Fruit fly (Drosophila melanogaster) whole organism, embryonic: Measurements from ENCODE around the gene CG7536.

Source experiments
- B-H1 ChIP-seq: fragments of 200-800 bp; sonication (Bioruptor generic); IDR thresholded peaks from 3 replicates; pipeline ENCODE4 v1.3.6; 2022; ENCODE audit warnings: missing biosample characterization, missing genetic modification characterization
- CG10209 ChIP-seq: fragments of 200-800 bp; sonication (Bioruptor generic); optimal IDR thresholded peaks from 3 replicates; lab custom pipeline; 2017; ENCODE audit warnings: missing biosample characterization, mild to moderate bottlenecking, missing genetic modification characterization, missing genetic modification reagents
- CG10267 ChIP-seq: fragments of 200-800 bp; sonication (Bioruptor generic); optimal IDR thresholded peaks from 2 replicates; lab custom pipeline; 2018; ENCODE audit warnings: missing biosample characterization, mild to moderate bottlenecking, missing genetic modification characterization, moderate library complexity
- CG10274 ChIP-seq: fragments of 200-800 bp; sonication (Bioruptor generic); optimal IDR thresholded peaks from 3 replicates; lab custom pipeline; 2017; ENCODE audit warnings: missing biosample characterization, mild to moderate bottlenecking, missing genetic modification characterization
- CG11247 ChIP-seq: fragments of 200-800 bp; sonication (Bioruptor generic); IDR thresholded peaks from 2 replicates; pipeline ENCODE4 v1.3.6; 2022; ENCODE audit warnings: missing biosample characterization, missing genetic modification characterization
- CG11504 ChIP-seq: fragments of 200-800 bp; sonication (Bioruptor generic); optimal IDR thresholded peaks from 3 replicates; lab custom pipeline; 2019; ENCODE audit warnings: missing biosample characterization, mild to moderate bottlenecking, missing genetic modification characterization, moderate library complexity
- CG11723 ChIP-seq: fragments of 200-800 bp; sonication (Bioruptor generic); optimal IDR thresholded peaks from 2 replicates; lab custom pipeline; 2017; ENCODE audit warnings: missing biosample characterization, mild to moderate bottlenecking, missing genetic modification characterization
- CG1233 ChIP-seq: fragments of 200-800 bp; sonication (Bioruptor generic); optimal IDR thresholded peaks from 4 replicates; lab custom pipeline; 2018; ENCODE audit warnings: missing biosample characterization, mild to moderate bottlenecking, missing genetic modification characterization
- CG12942 ChIP-seq: fragments of 200-800 bp; sonication (Bioruptor generic); optimal IDR thresholded peaks from 3 replicates; lab custom pipeline; 2016; ENCODE audit warnings: missing biosample characterization, missing genetic modification characterization
- CG13624 ChIP-seq: fragments of 200-800 bp; sonication (Bioruptor generic); optimal IDR thresholded peaks from 2 replicates; lab custom pipeline; 2016; ENCODE audit warnings: missing biosample characterization, missing genetic modification characterization
- CG14014 ChIP-seq: fragments of 200-800 bp; sonication (Bioruptor generic); IDR thresholded peaks from 2 replicates; pipeline ENCODE4 v1.3.6; 2022; ENCODE audit warnings: missing biosample characterization, missing genetic modification characterization
- CG15479 ChIP-seq: fragments of 200-800 bp; sonication (Bioruptor generic); optimal IDR thresholded peaks from 3 replicates; lab custom pipeline; 2019; ENCODE audit warnings: missing biosample characterization, mild to moderate bottlenecking, missing genetic modification characterization, moderate library complexity
- CG1602 ChIP-seq: fragments of 200-800 bp; sonication (Bioruptor generic); optimal IDR thresholded peaks from 3 replicates; lab custom pipeline; 2016; ENCODE audit warnings: missing biosample characterization, missing genetic modification characterization
- CG31365 ChIP-seq: fragments of 200-800 bp; sonication (Bioruptor generic); optimal IDR thresholded peaks from 2 replicates; lab custom pipeline; 2018; ENCODE audit warnings: missing biosample characterization, mild to moderate bottlenecking, missing genetic modification characterization
- CG32767 ChIP-seq: fragments of 200-800 bp; sonication (Bioruptor generic); IDR thresholded peaks from 2 replicates; pipeline ENCODE4 v1.3.6; 2022; ENCODE audit warnings: missing biosample characterization, missing genetic modification characterization
- CG4360 ChIP-seq: fragments of 200-800 bp; sonication (Bioruptor generic); IDR thresholded peaks from 2 replicates; pipeline ENCODE4 v1.3.6; 2022; ENCODE audit warnings: missing biosample characterization, missing genetic modification characterization
- CG6175 ChIP-seq: fragments of 200-800 bp; sonication (Bioruptor generic); IDR thresholded peaks from 3 replicates; pipeline ENCODE4 v1.3.6; 2022; ENCODE audit warnings: missing biosample characterization, missing genetic modification characterization
- CG6272 ChIP-seq: fragments of 200-800 bp; sonication (Bioruptor generic); IDR thresholded peaks from 2 replicates; pipeline ENCODE4 v1.3.6; 2022; ENCODE audit warnings: missing biosample characterization, missing genetic modification characterization
- CG7928 ChIP-seq: fragments of 200-800 bp; sonication (Bioruptor generic); optimal IDR thresholded peaks from 2 replicates; lab custom pipeline; 2017; ENCODE audit warnings: missing biosample characterization, mild to moderate bottlenecking, missing genetic modification characterization
- CG9727 ChIP-seq: fragments of 200-800 bp; sonication (Bioruptor generic); optimal IDR thresholded peaks from 3 replicates; lab custom pipeline; 2017; ENCODE audit warnings: missing biosample characterization, mild to moderate bottlenecking, missing genetic modification characterization
- CTCF ChIP-seq: fragments of 200-800 bp; sonication (Bioruptor generic); optimal IDR thresholded peaks from 2 replicates; lab custom pipeline; 2017; ENCODE audit warnings: missing biosample characterization, mild to moderate bottlenecking, missing genetic modification characterization, moderate library complexity
- Dip3 ChIP-seq: fragments of 200-800 bp; sonication (Bioruptor generic); optimal IDR thresholded peaks from 3 replicates; lab custom pipeline; 2016; ENCODE audit warnings: missing biosample characterization, missing genetic modification characterization
- Dref ChIP-seq: fragments of 200-800 bp; sonication (Bioruptor generic); IDR thresholded peaks from 2 replicates; pipeline ENCODE4 v1.3.6; 2022; ENCODE audit warnings: missing biosample characterization, missing genetic modification characterization
- E2f1 ChIP-seq: fragments of 200-800 bp; sonication (Bioruptor generic); IDR thresholded peaks from 2 replicates; pipeline ENCODE4 v1.3.6; 2022; ENCODE audit warnings: missing biosample characterization, missing genetic modification characterization
- Elba2 ChIP-seq: fragments of 200-800 bp; sonication (Bioruptor generic); optimal IDR thresholded peaks from 3 replicates; lab custom pipeline; 2016; ENCODE audit warnings: missing biosample characterization, missing genetic modification characterization
- HLH54F ChIP-seq: fragments of 200-800 bp; sonication (Bioruptor generic); optimal IDR thresholded peaks from 3 replicates; lab custom pipeline; 2016; ENCODE audit warnings: missing biosample characterization, missing genetic modification characterization
- Hand ChIP-seq: fragments of 200-800 bp; sonication (Bioruptor generic); optimal IDR thresholded peaks from 2 replicates; lab custom pipeline; 2017; ENCODE audit warnings: mild to moderate bottlenecking, missing biosample characterization, missing genetic modification reagents, missing genetic modification characterization
- Hr39 ChIP-seq: fragments of >200 bp; optimal IDR thresholded peaks from 2 replicates; lab custom pipeline; 2017
- Hsf ChIP-seq: fragments of 200-800 bp; sonication (Bioruptor generic); optimal IDR thresholded peaks from 3 replicates; lab custom pipeline; 2016; ENCODE audit warnings: missing biosample characterization, missing genetic modification characterization
- Kr ChIP-seq: fragments of 200-800 bp; sonication (Bioruptor generic); optimal IDR thresholded peaks from 2 replicates; lab custom pipeline; 2017; ENCODE audit warnings: missing biosample characterization, mild to moderate bottlenecking, missing genetic modification characterization
- Mad ChIP-seq: fragments of 200-800 bp; sonication (Bioruptor generic); optimal IDR thresholded peaks from 2 replicates; lab custom pipeline; 2016; ENCODE audit warnings: missing biosample characterization, missing genetic modification characterization
- Myb ChIP-seq: fragments of 200-800 bp; sonication (Bioruptor generic); optimal IDR thresholded peaks from 2 replicates; lab custom pipeline; 2016; ENCODE audit warnings: missing biosample characterization, missing genetic modification characterization
- NFAT ChIP-seq: fragments of 200-800 bp; sonication (Bioruptor generic); IDR thresholded peaks from 2 replicates; pipeline ENCODE4 v1.3.6; 2022; ENCODE audit warnings: missing biosample characterization, missing genetic modification characterization
- Oaz ChIP-seq: fragments of 200-800 bp; sonication (Bioruptor generic); IDR thresholded peaks from 2 replicates; pipeline ENCODE4 v1.3.6; 2022; ENCODE audit warnings: missing biosample characterization, missing genetic modification characterization
- Ssrp ChIP-seq: fragments of 200-800 bp; sonication (Bioruptor generic); optimal IDR thresholded peaks from 2 replicates; lab custom pipeline; 2018; ENCODE audit warnings: missing biosample characterization, mild to moderate bottlenecking, missing genetic modification characterization, moderate library complexity
- Stat92E ChIP-seq, 3 experiments: fragments of >200 bp in 2 of 3; fragments of 200-800 bp in 1 of 3; sonication (Bioruptor generic) in 1 of 3; optimal IDR thresholded peaks; 2 replicates each; lab custom pipeline; 2017 to 2019; ENCODE audit warnings: missing biosample characterization in 3 of 3, missing genetic modification characterization in 3 of 3, mild to moderate bottlenecking in 1 of 3, moderate library complexity in 1 of 3
- Taf1 ChIP-seq: fragments of 200-800 bp; sonication (Bioruptor generic); IDR thresholded peaks from 2 replicates; pipeline ENCODE4 v1.3.6; 2022; ENCODE audit warnings: missing biosample characterization, missing genetic modification characterization
- ab ChIP-seq: fragments of 200-800 bp; sonication (Bioruptor generic); optimal IDR thresholded peaks from 2 replicates; lab custom pipeline; 2016; ENCODE audit warnings: missing biosample characterization, missing genetic modification characterization
- ap ChIP-seq: fragments of 200-800 bp; sonication (Bioruptor generic); IDR thresholded peaks from 2 replicates; pipeline ENCODE4 v1.3.6; 2022; ENCODE audit warnings: missing biosample characterization, missing genetic modification characterization
- ash1 ChIP-seq: fragments of 200-800 bp; sonication (Bioruptor generic); optimal IDR thresholded peaks from 2 replicates; lab custom pipeline; 2018; ENCODE audit warnings: missing biosample characterization, mild to moderate bottlenecking, missing genetic modification characterization
- bsh ChIP-seq, 2 experiments: fragments of 200-800 bp; sonication (Bioruptor generic); optimal IDR thresholded peaks; 2 replicates each; lab custom pipeline; 2017 to 2018; ENCODE audit warnings: mild to moderate bottlenecking in 2 of 2, missing biosample characterization in 2 of 2, missing genetic modification characterization in 2 of 2, moderate library complexity in 1 of 2
- cg ChIP-seq: fragments of 200-800 bp; sonication (Bioruptor generic); optimal IDR thresholded peaks from 3 replicates; lab custom pipeline; 2019; ENCODE audit warnings: missing biosample characterization, mild to moderate bottlenecking, missing genetic modification characterization, moderate library complexity
- klu ChIP-seq: fragments of 200-800 bp; sonication (Bioruptor generic); IDR thresholded peaks from 2 replicates; pipeline ENCODE4 v1.3.6; 2022; ENCODE audit warnings: missing biosample characterization, missing genetic modification characterization
- knrl ChIP-seq: fragments of 200-800 bp; sonication (Bioruptor generic); IDR thresholded peaks from 3 replicates; pipeline ENCODE4 v1.3.6; 2022; ENCODE audit warnings: missing biosample characterization, missing genetic modification characterization; ENCODE audit not compliant: partially characterized antibody
- luna ChIP-seq: fragments of 200-800 bp; sonication (Bioruptor generic); optimal IDR thresholded peaks from 2 replicates; lab custom pipeline; 2016; ENCODE audit warnings: missing biosample characterization, missing genetic modification characterization
- mirr ChIP-seq: fragments of 200-800 bp; sonication (Bioruptor generic); optimal IDR thresholded peaks from 3 replicates; lab custom pipeline; 2018; ENCODE audit warnings: missing biosample characterization, mild to moderate bottlenecking, missing genetic modification characterization
- org-1 ChIP-seq: fragments of 200-800 bp; sonication (Bioruptor generic); optimal IDR thresholded peaks from 2 replicates; lab custom pipeline; 2017; ENCODE audit warnings: missing biosample characterization, missing genetic modification characterization
- ranshi ChIP-seq: fragments of 200-800 bp; sonication (Bioruptor generic); IDR thresholded peaks from 2 replicates; pipeline ENCODE4 v1.3.6; 2022; ENCODE audit warnings: missing biosample characterization, missing genetic modification characterization
- trem ChIP-seq: fragments of 200-800 bp; optimal IDR thresholded peaks from 3 replicates; lab custom pipeline; 2019; ENCODE audit warnings: missing biosample characterization, mild to moderate bottlenecking, missing genetic modification characterization, moderate library complexity
- tup ChIP-seq: fragments of 200-800 bp; sonication (Bioruptor generic); optimal IDR thresholded peaks from 2 replicates; lab custom pipeline; 2016; ENCODE audit warnings: missing biosample characterization, mild to moderate bottlenecking, missing genetic modification characterization, moderate library complexity
- unc-4 ChIP-seq: fragments of 200-800 bp; sonication (Bioruptor generic); IDR thresholded peaks from 2 replicates; pipeline ENCODE4 v1.3.6; 2022; ENCODE audit warnings: missing biosample characterization, missing genetic modification characterization; ENCODE audit not compliant: partially characterized antibody
- zen2 ChIP-seq: fragments of 200-800 bp; sonication (Bioruptor generic); IDR thresholded peaks from 3 replicates; pipeline ENCODE4 v1.3.6; 2022; ENCODE audit warnings: missing biosample characterization, missing genetic modification characterization; ENCODE audit not compliant: partially characterized antibody

Gene CG7536

DNA sequence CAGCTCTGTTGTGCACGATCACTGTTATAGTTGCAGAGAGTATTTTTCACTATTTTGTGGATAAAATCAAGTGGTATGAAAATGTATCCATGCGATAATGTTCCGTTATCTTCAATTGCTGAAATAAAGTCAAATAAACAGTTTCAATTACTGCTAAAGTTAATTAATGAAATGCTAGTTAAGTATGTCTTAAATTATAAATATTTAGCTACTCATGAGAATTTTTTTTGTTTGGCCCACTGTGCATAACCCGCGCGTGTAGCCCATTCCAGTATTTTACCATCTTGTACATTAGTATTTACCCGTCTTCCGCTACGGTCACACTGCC, 2.9 kb downstream of the CG7536 start, which contains the start of gene Ada3 (continued):
- TF ChIP-seq tup (peak; percentile 53), E2f1 (peak; percentile 47; the same call in 1 of the 2 replicates), cg (GFP tag; lab: Kevin White, UChicago) (no peak), ap (GFP tag; lab: Robert Waterston, UW) (0 out of 2 replicates have a peak, but pooled peaks have one; percentile 4), Mad (GFP tag; lab: Kevin White, UChicago) (peak; percentile 54), Kr (no peak), Hand (GFP tag; lab: Kevin White, UChicago) (peak; percentile 36), Dref (GFP tag; lab: Robert Waterston, UW) (no peak), CG4360 (GFP tag; lab: Robert Waterston, UW) (no peak), Stat92E (GFP tag; optimal IDR thresholded peaks at IDR 0.05; lab: Kevin White, UChicago) (no peak), mirr (peak; percentile 13), org-1 (peak; percentile 53), CG1233 (GFP tag; lab: Kevin White, UChicago) (peak; percentile 62), klu (GFP tag; lab: Robert Waterston, UW) (peak; percentile 51), CG6272 (GFP tag; lab: Robert Waterston, UW) (peak; percentile 42), zen2 (GFP tag; lab: Robert Waterston, UW) (no peak), ab (peak; percentile 22), CG12942 (GFP tag; lab: Kevin White, UChicago) (peak; percentile 66), HLH54F (GFP tag; lab: Kevin White, UChicago) (peak; percentile 75), CG31365 (tag; lab: Kevin White, UChicago) (no peak), trem (peak; percentile 67), Elba2 (GFP tag; lab: Kevin White, UChicago) (peak; percentile 36), Hr39 (no peak), CG15479 (GFP tag; lab: Kevin White, UChicago) (no peak), CG7928 (GFP tag; lab: Kevin White, UChicago) (peak; percentile 21), CG32767 (GFP tag; lab: Robert Waterston, UW) (no peak), Dip3 (GFP tag; lab: Kevin White, UChicago) (peak; percentile 83), Myb (peak; percentile 45), CG10274 (GFP tag; lab: Kevin White, UChicago) (peak; percentile 28), ranshi (GFP tag; lab: Robert Waterston, UW) (peak; percentile 43; the same call in 1 of the 2 replicates), knrl (GFP tag; lab: Robert Waterston, UW) (no peak), luna (GFP tag; lab: Kevin White, UChicago) (no peak), CG10267 (tag; lab: Kevin White, UChicago) (peak; percentile 93), Taf1 (GFP tag; lab: Robert Waterston, UW) (peak; percentile 60), CG11504 (peak; percentile 76), Ssrp (tag; lab: Kevin White, UChicago) (peak; percentile 69), CG14014 (peak; percentile 69), CG10209 (GFP tag; lab: Kevin White, UChicago) (peak; percentile 75), CG13624 (GFP tag; lab: Kevin White, UChicago) (peak; percentile 89), CTCF (GFP tag; lab: Kevin White, UChicago) (no peak), CG11247 (GFP tag; lab: Robert Waterston, UW) (peak; percentile 53; the same call in 1 of the 2 replicates), unc-4 (no peak), NFAT (GFP tag; lab: Robert Waterston, UW) (peak; percentile 75), bsh (GFP tag; optimal IDR thresholded peaks at IDR 0.05; lab: Kevin White, UChicago) (peak in 1 of 2 experiments; percentile 64), CG11723 (GFP tag; lab: Kevin White, UChicago) (peak; percentile 50), CG6175 (GFP tag; lab: Robert Waterston, UW) (0 out of 3 replicates have a peak, but pooled peaks have one; percentile 31), Hsf (GFP tag; lab: Kevin White, UChicago) (peak; percentile 87), Oaz (peak; percentile 57), CG1602 (GFP tag; lab: Kevin White, UChicago) (peak; percentile 67), ash1 (GFP tag; lab: Kevin White, UChicago) (no peak), CG9727 (GFP tag; lab: Kevin White, UChicago) (peak; percentile 74), B-H1 (GFP tag; lab: Robert Waterston, UW) (peak; percentile 40; the same call in 1 of the 3 replicates)
